Fruit fly (Drosophila melanogaster) whole organism, embryonic: Measurements from ENCODE around the gene Cap-H2.

ENCODE experiments used
- Adf1 ChIP-seq: fragments of 200-800 bp; sonication (Bioruptor generic); IDR thresholded peaks from 2 replicates; pipeline ENCODE4 v1.3.6; 2022; ENCODE audit warnings: missing biosample characterization, missing genetic modification characterization
- CG10209 ChIP-seq: fragments of 200-800 bp; sonication (Bioruptor generic); optimal IDR thresholded peaks from 3 replicates; lab custom pipeline; 2017; ENCODE audit warnings: missing biosample characterization, mild to moderate bottlenecking, missing genetic modification characterization, missing genetic modification reagents
- CG10565 ChIP-seq: fragments of 200-800 bp; sonication (Bioruptor generic); optimal IDR thresholded peaks from 3 replicates; lab custom pipeline; 2016; ENCODE audit warnings: missing biosample characterization, mild to moderate bottlenecking, missing genetic modification characterization
- CG11093 ChIP-seq: fragments of 200-800 bp; sonication (Bioruptor generic); IDR thresholded peaks from 3 replicates; pipeline ENCODE4 v1.3.6; 2022; ENCODE audit warnings: missing biosample characterization, missing genetic modification characterization
- CG1647 ChIP-seq: fragments of 200-800 bp; sonication (Bioruptor generic); optimal IDR thresholded peaks from 3 replicates; lab custom pipeline; 2016; ENCODE audit warnings: missing biosample characterization, missing genetic modification characterization
- CG18476 ChIP-seq: fragments of 200-800 bp; sonication (Bioruptor generic); optimal IDR thresholded peaks from 2 replicates; lab custom pipeline; 2016; ENCODE audit warnings: missing biosample characterization, mild to moderate bottlenecking, missing genetic modification characterization
- CG2120 ChIP-seq: fragments of 200-800 bp; sonication (Bioruptor generic); optimal IDR thresholded peaks from 3 replicates; lab custom pipeline; 2016; ENCODE audit warnings: missing biosample characterization, missing genetic modification characterization
- CG2202 ChIP-seq: fragments of 200-800 bp; sonication (Bioruptor generic); optimal IDR thresholded peaks from 2 replicates; lab custom pipeline; 2018; ENCODE audit warnings: missing biosample characterization, mild to moderate bottlenecking, missing genetic modification characterization
- CG32767 ChIP-seq: fragments of 200-800 bp; sonication (Bioruptor generic); IDR thresholded peaks from 2 replicates; pipeline ENCODE4 v1.3.6; 2022; ENCODE audit warnings: missing biosample characterization, missing genetic modification characterization
- CG3281 ChIP-seq: fragments of 200-800 bp; sonication (Bioruptor generic); optimal IDR thresholded peaks from 3 replicates; lab custom pipeline; 2017; ENCODE audit warnings: missing biosample characterization, mild to moderate bottlenecking, missing genetic modification characterization
- CG33557 ChIP-seq: fragments of 200-800 bp; sonication (Bioruptor generic); optimal IDR thresholded peaks from 2 replicates; lab custom pipeline; 2019; ENCODE audit warnings: missing biosample characterization, mild to moderate bottlenecking, missing genetic modification characterization, moderate library complexity
- CG3407 ChIP-seq: fragments of 200-800 bp; sonication (Bioruptor generic); optimal IDR thresholded peaks from 2 replicates; lab custom pipeline; 2018; ENCODE audit warnings: missing biosample characterization, mild to moderate bottlenecking, missing genetic modification characterization
- CG42726 ChIP-seq: fragments of 200-800 bp; sonication (Bioruptor generic); IDR thresholded peaks from 2 replicates; pipeline ENCODE4 v1.3.6; 2022; ENCODE audit warnings: missing biosample characterization, missing genetic modification characterization; ENCODE audit not compliant: partially characterized antibody
- CG5245 ChIP-seq: fragments of 200-800 bp; sonication (Bioruptor generic); optimal IDR thresholded peaks from 3 replicates; lab custom pipeline; 2016; ENCODE audit warnings: missing biosample characterization, missing genetic modification characterization
- CG6654 ChIP-seq: fragments of 200-800 bp; sonication (Bioruptor generic); optimal IDR thresholded peaks from 2 replicates; lab custom pipeline; 2017; ENCODE audit warnings: missing biosample characterization, mild to moderate bottlenecking, missing genetic modification characterization
- CG7271 ChIP-seq: fragments of 200-800 bp; sonication (Bioruptor generic); optimal IDR thresholded peaks from 2 replicates; lab custom pipeline; 2018; ENCODE audit warnings: missing biosample characterization, mild to moderate bottlenecking, missing genetic modification characterization, moderate library complexity
- CG7987 ChIP-seq: fragments of 200-800 bp; sonication (Bioruptor generic); optimal IDR thresholded peaks from 2 replicates; lab custom pipeline; 2018; ENCODE audit warnings: missing biosample characterization, mild to moderate bottlenecking, missing genetic modification characterization, moderate library complexity
- CG8290 ChIP-seq, 3 experiments: fragments of 200-800 bp; sonication (Bioruptor generic); optimal IDR thresholded peaks; 2 replicates each; lab custom pipeline; 2016 to 2019; ENCODE audit warnings: missing biosample characterization in 3 of 3, missing genetic modification characterization in 3 of 3, mild to moderate bottlenecking in 2 of 3, moderate library complexity in 1 of 3
- Ets65A ChIP-seq: fragments of 200-800 bp; sonication (Bioruptor generic); peaks from one replicate; lab custom pipeline; 2016; ENCODE audit warnings: missing biosample characterization, missing genetic modification characterization
- MESR4 ChIP-seq: fragments of 200-800 bp; sonication (Bioruptor generic); optimal IDR thresholded peaks from 2 replicates; lab custom pipeline; 2018; ENCODE audit warnings: missing biosample characterization, mild to moderate bottlenecking, missing genetic modification characterization, moderate library complexity
- Max ChIP-seq: fragments of 200-800 bp; sonication (Bioruptor generic); optimal IDR thresholded peaks from 2 replicates; lab custom pipeline; 2016; ENCODE audit warnings: missing biosample characterization, mild to moderate bottlenecking, missing genetic modification characterization
- Myb ChIP-seq: fragments of 200-800 bp; sonication (Bioruptor generic); optimal IDR thresholded peaks from 2 replicates; lab custom pipeline; 2016; ENCODE audit warnings: missing biosample characterization, missing genetic modification characterization
- NC2α ChIP-seq: fragments of 200-800 bp; sonication (Bioruptor generic); optimal IDR thresholded peaks from 2 replicates; lab custom pipeline; 2016; ENCODE audit warnings: missing biosample characterization, missing genetic modification characterization
- NK7.1 ChIP-seq: fragments of 200-800 bp; sonication (Bioruptor generic); optimal IDR thresholded peaks from 3 replicates; lab custom pipeline; 2016; ENCODE audit warnings: missing biosample characterization, missing genetic modification characterization
- Nf-YC ChIP-seq: fragments of 200-800 bp; optimal IDR thresholded peaks from 3 replicates; lab custom pipeline; 2019; ENCODE audit warnings: missing biosample characterization, mild to moderate bottlenecking, missing genetic modification characterization, moderate library complexity
- Scr ChIP-seq: fragments of 200-800 bp; sonication (Bioruptor generic); IDR thresholded peaks from 2 replicates; pipeline ENCODE4 v1.3.6; 2022; ENCODE audit warnings: missing biosample characterization, missing genetic modification characterization; ENCODE audit not compliant: partially characterized antibody
- Sry-δ ChIP-seq: fragments of 200-800 bp; sonication (Bioruptor generic); optimal IDR thresholded peaks from 2 replicates; lab custom pipeline; 2016; ENCODE audit warnings: missing biosample characterization, missing genetic modification characterization
- TFAM ChIP-seq: fragments of 200-800 bp; sonication (Bioruptor generic); optimal IDR thresholded peaks from 2 replicates; lab custom pipeline; 2017; ENCODE audit warnings: missing biosample characterization, missing genetic modification characterization, inconsistent platforms
- al ChIP-seq: fragments of 200-800 bp; sonication (Bioruptor generic); IDR thresholded peaks from 2 replicates; pipeline ENCODE4 v1.3.6; 2022; ENCODE audit warnings: missing biosample characterization, missing genetic modification characterization
- amos ChIP-seq: fragments of 200-800 bp; sonication (Bioruptor generic); IDR thresholded peaks from 2 replicates; pipeline ENCODE4 v1.3.6; 2022; ENCODE audit warnings: missing biosample characterization, missing genetic modification characterization; ENCODE audit not compliant: partially characterized antibody
- ato ChIP-seq: fragments of 200-800 bp; sonication (Bioruptor generic); IDR thresholded peaks from 2 replicates; pipeline ENCODE4 v1.3.6; 2022; ENCODE audit warnings: missing biosample characterization, missing genetic modification characterization; ENCODE audit not compliant: partially characterized antibody
- bcd ChIP-seq: fragments of 200-800 bp; sonication (Bioruptor generic); optimal IDR thresholded peaks from 2 replicates; lab custom pipeline; 2017; ENCODE audit warnings: missing biosample characterization, mild to moderate bottlenecking, missing genetic modification characterization
- bigmax ChIP-seq: fragments of 200-800 bp; sonication (Bioruptor generic); optimal IDR thresholded peaks from 2 replicates; lab custom pipeline; 2018; ENCODE audit warnings: missing biosample characterization, mild to moderate bottlenecking, missing genetic modification characterization
- bowl ChIP-seq: fragments of 200-800 bp; sonication (Bioruptor generic); IDR thresholded peaks from 2 replicates; pipeline ENCODE4 v1.3.6; 2022; ENCODE audit warnings: missing biosample characterization, missing genetic modification characterization
- caup ChIP-seq: fragments of 200-800 bp; sonication (Bioruptor generic); optimal IDR thresholded peaks from 3 replicates; lab custom pipeline; 2017; ENCODE audit warnings: missing biosample characterization, mild to moderate bottlenecking, missing genetic modification characterization, moderate library complexity; ENCODE audit not compliant: severe bottlenecking
- dmrt11E ChIP-seq: fragments of 200-800 bp; sonication (Bioruptor generic); optimal IDR thresholded peaks from 3 replicates; lab custom pipeline; 2018; ENCODE audit warnings: missing biosample characterization, mild to moderate bottlenecking, missing genetic modification characterization, moderate library complexity
- dmrt99B ChIP-seq: fragments of 200-800 bp; sonication (Bioruptor generic); optimal IDR thresholded peaks from 2 replicates; lab custom pipeline; 2018; ENCODE audit warnings: missing biosample characterization, mild to moderate bottlenecking, missing genetic modification characterization, moderate library complexity
- esg ChIP-seq: fragments of 200-800 bp; sonication (Bioruptor generic); conservative IDR thresholded peaks from 2 replicates; pipeline ENCODE4 v1.3.6; 2022; ENCODE audit warnings: missing biosample characterization, missing genetic modification characterization
- grn ChIP-seq: fragments of 200-800 bp; sonication (Bioruptor generic); optimal IDR thresholded peaks from 3 replicates; lab custom pipeline; 2017; ENCODE audit warnings: missing biosample characterization, missing genetic modification characterization
- kay ChIP-seq: fragments of 200-800 bp; sonication (Bioruptor generic); optimal IDR thresholded peaks from 2 replicates; lab custom pipeline; 2016; ENCODE audit warnings: missing biosample characterization, missing genetic modification characterization
- mirr ChIP-seq: fragments of 200-800 bp; sonication (Bioruptor generic); optimal IDR thresholded peaks from 3 replicates; lab custom pipeline; 2018; ENCODE audit warnings: missing biosample characterization, mild to moderate bottlenecking, missing genetic modification characterization
- otp ChIP-seq: fragments of 200-800 bp; sonication (Bioruptor generic); IDR thresholded peaks from 3 replicates; pipeline ENCODE4, ENCODE4 v1.3.6; 2022; ENCODE audit warnings: missing biosample characterization, missing genetic modification characterization
- rib ChIP-seq: fragments of 200-800 bp; sonication (Bioruptor generic); IDR thresholded peaks from 2 replicates; pipeline ENCODE4 v1.3.6; 2022; ENCODE audit warnings: missing biosample characterization, missing genetic modification characterization
- sima ChIP-seq: fragments of 200-800 bp; sonication (Bioruptor generic); optimal IDR thresholded peaks from 2 replicates; lab custom pipeline; 2016; ENCODE audit warnings: missing biosample characterization, missing genetic modification characterization
- slbo ChIP-seq: fragments of 200-800 bp; sonication (Bioruptor generic); IDR thresholded peaks from 2 replicates; pipeline ENCODE4 v1.3.6; 2022; ENCODE audit warnings: missing biosample characterization, missing genetic modification characterization
- stc ChIP-seq: fragments of 200-800 bp; sonication (Bioruptor generic); IDR thresholded peaks from 2 replicates; pipeline ENCODE4 v1.3.6; 2022; ENCODE audit warnings: missing biosample characterization, missing genetic modification characterization
- trem ChIP-seq: fragments of 200-800 bp; optimal IDR thresholded peaks from 3 replicates; lab custom pipeline; 2019; ENCODE audit warnings: missing biosample characterization, mild to moderate bottlenecking, missing genetic modification characterization, moderate library complexity

Gene Cap-H2

dm6 chr3R:10760966-10761855, at the start of gene Cap-H2, which contains the start of gene MED7 (continued):
- TF ChIP-seq CG8290 (GFP tag; optimal IDR thresholded peaks at IDR 0.05; lab: Kevin White, UChicago), result peak; percentile 79
- TF ChIP-seq CG8290 (tag; optimal IDR thresholded peaks at IDR 0.05; lab: Kevin White, UChicago), result peak in 1 of 2 experiments; percentile 68
- TF ChIP-seq Myb (GFP tag; lab: Kevin White, UChicago), result peak; percentile 42
- peak; percentile 78 for TF ChIP-seq esg (GFP tag; lab: Robert Waterston, UW)
- peak; percentile 83 for TF ChIP-seq ato (GFP tag; lab: Robert Waterston, UW)
- peak; percentile 64 for TF ChIP-seq CG10209
- TF ChIP-seq Adf1 (GFP tag; lab: Robert Waterston, UW), result peak; percentile 61
- TF ChIP-seq Ets65A (GFP tag; lab: Kevin White, UChicago), result peak; percentile 96
- peak; percentile 77 for TF ChIP-seq Nf-YC (tag; lab: Kevin White, UChicago)
- peak; percentile 66 for TF ChIP-seq CG3281 (GFP tag; lab: Kevin White, UChicago)
- TF ChIP-seq kay (GFP tag; lab: Kevin White, UChicago), result peak; percentile 88
- peak; percentile 82 for TF ChIP-seq al (GFP tag; lab: Robert Waterston, UW)
- no peak for TF ChIP-seq CG2202 (tag; lab: Kevin White, UChicago)
- TF ChIP-seq otp (GFP tag; lab: Robert Waterston, UW), result peak; percentile 40; the same call in 1 of the 3 replicates
- TF ChIP-seq CG3407, result peak; percentile 58
- peak; percentile 97 for TF ChIP-seq Sry-δ (GFP tag; lab: Kevin White, UChicago)
- peak; percentile 19 for TF ChIP-seq CG7987
- peak; percentile 80 for TF ChIP-seq dmrt11E
- TF ChIP-seq CG5245 (GFP tag; lab: Kevin White, UChicago), result peak; percentile 73
- TF ChIP-seq CG1647 (GFP tag; lab: Kevin White, UChicago), result peak; percentile 68
- TF ChIP-seq mirr (GFP tag; lab: Kevin White, UChicago), result no peak
- peak; percentile 16; the same call in 1 of the 2 replicates for TF ChIP-seq stc (GFP tag; lab: Robert Waterston, UW)
- TF ChIP-seq CG18476 (GFP tag; lab: Kevin White, UChicago), result peak; percentile 78
- peak; percentile 8 for TF ChIP-seq NC2α
- TF ChIP-seq TFAM (GFP tag; lab: Kevin White, UChicago), result no peak
- peak; percentile 20 for TF ChIP-seq grn (GFP tag; lab: Kevin White, UChicago)
- TF ChIP-seq CG42726 (GFP tag; lab: Robert Waterston, UW), result peak; percentile 93
- TF ChIP-seq bigmax (GFP tag; lab: Kevin White, UChicago), result no peak
- TF ChIP-seq Scr (GFP tag; lab: Robert Waterston, UW), result peak; percentile 99
- TF ChIP-seq dmrt99B (tag; lab: Kevin White, UChicago), result no peak
- TF ChIP-seq CG11093, result peak; percentile 74
- TF ChIP-seq bowl (GFP tag; lab: Robert Waterston, UW), result no peak
- peak; percentile 7 for TF ChIP-seq CG6654
- TF ChIP-seq slbo (GFP tag; lab: Robert Waterston, UW), result peak; percentile 90
- peak; percentile 96 for TF ChIP-seq amos (GFP tag; lab: Robert Waterston, UW)
- no peak for TF ChIP-seq NK7.1 (GFP tag; lab: Kevin White, UChicago)
- peak; percentile 64 for TF ChIP-seq bcd (GFP tag; lab: Kevin White, UChicago)
- TF ChIP-seq Max (GFP tag; lab: Kevin White, UChicago), result peak; percentile 90
- TF ChIP-seq CG2120, result peak; percentile 91
- TF ChIP-seq CG7271, result peak; percentile 38
- TF ChIP-seq CG33557 (GFP tag; lab: Kevin White, UChicago), result peak; percentile 73
- TF ChIP-seq rib (GFP tag; lab: Robert Waterston, UW), result peak; percentile 80; the same call in 1 of the 2 replicates
- TF ChIP-seq caup, result peak; percentile 58
- peak; percentile 5 for TF ChIP-seq CG10565 (GFP tag; lab: Kevin White, UChicago)
- TF ChIP-seq sima (GFP tag; lab: Kevin White, UChicago), result no peak
- TF ChIP-seq trem (tag; lab: Kevin White, UChicago), result peak; percentile 90
- TF ChIP-seq CG32767, result 0 out of 2 replicates have a peak, but pooled peaks have one; percentile 37
- peak; percentile 65 for TF ChIP-seq MESR4
